Worm (Caenorhabditis elegans): ENCODE results near the gene F58B4.7.

DNA sequence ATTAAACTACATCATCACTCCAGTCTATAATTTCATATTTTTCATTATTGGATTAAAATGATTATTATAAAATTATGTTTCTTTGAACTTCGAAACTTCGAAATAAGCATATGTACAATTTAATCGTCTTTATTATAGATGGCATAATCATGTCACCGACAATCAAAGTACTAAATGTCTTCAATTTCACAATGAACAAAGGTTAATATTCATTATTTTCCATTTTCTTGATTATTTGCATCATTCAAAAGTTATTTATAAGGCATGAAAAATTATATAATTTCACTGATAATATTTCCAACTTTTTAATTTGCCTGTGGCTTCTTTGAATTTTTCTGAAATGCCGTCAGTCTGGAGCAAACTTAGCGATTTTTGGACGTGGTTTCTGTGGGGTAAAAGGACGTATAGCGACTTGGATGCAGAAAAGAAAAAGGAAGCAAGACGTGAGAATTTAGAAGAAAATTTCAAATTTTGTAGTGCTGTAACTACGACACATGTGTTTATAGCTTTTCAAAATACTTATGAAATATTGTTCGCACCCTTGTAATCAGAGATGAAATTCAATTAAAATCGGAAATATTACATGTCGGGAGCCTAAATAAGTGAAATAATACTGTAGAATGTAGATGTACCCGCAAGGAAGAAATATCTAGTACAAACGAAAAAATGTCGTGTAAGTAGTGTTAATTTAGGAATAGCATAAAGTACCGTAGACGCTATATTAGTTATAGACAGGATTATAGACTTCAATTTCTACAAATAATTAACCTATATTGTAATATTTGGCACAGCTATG is 32.8 kb upstream of the F58B4.7 start, which contains the start of gene F17C11.13:
- TF ChIP-seq fkh-10 (GFP tag; optimal IDR thresholded peaks at IDR 0.05) (no peak), hmg-1.1 (GFP tag; IDR thresholded peaks at IDR 0.05) (no peak), mdl-1 (tag; optimal IDR thresholded peaks at IDR 0.05) (no peak), nhr-237 (tag; optimal IDR thresholded peaks at IDR 0.05) (no peak), ztf-11 (tag; optimal IDR thresholded peaks at IDR 0.05) (no peak), spr-1 (tag; optimal IDR thresholded peaks at IDR 0.05) (no peak), ama-1 (optimal IDR thresholded peaks at IDR 0.05) (no peak), unc-62 (GFP tag; optimal IDR thresholded peaks at IDR 0.05 in 1 of 2) (peak in 1 of 2 experiments; percentile 97), unc-62 (tag; optimal IDR thresholded peaks at IDR 0.05) (no peak), aha-1 (tag) (peak; percentile 98), skn-1 (tag; optimal IDR thresholded peaks at IDR 0.05) (no peak), cey-2 (tag; optimal IDR thresholded peaks at IDR 0.05; ENCODE audit: borderline replicate concordance, insufficient read depth) (no peak), sdz-12 (GFP tag; optimal IDR thresholded peaks at IDR 0.05) (no peak)
